Worm (Caenorhabditis elegans) whole organism, late embryonic: ENCODE results near the gene D1054.1.
A peak's percentile ranks its signal among the peaks of the same experiment; 100 is the strongest.

Experiments
- C08G9.2 ChIP-seq: sonication (generic microtip); optimal IDR thresholded peaks from 2 replicates; lab custom pipeline; 2016; ENCODE audit warnings: mild to moderate bottlenecking, missing genetic modification characterization, moderate library complexity, missing compliant biosample characterization
- K02D7.2 ChIP-seq: sonication (generic microtip); optimal IDR thresholded peaks from 2 replicates; lab custom pipeline; 2017; ENCODE audit warnings: mild to moderate bottlenecking, missing genetic modification characterization, missing compliant biosample characterization
- T23F11.4 ChIP-seq: fragments of 200-800 bp; sonication (Bioruptor generic); optimal IDR thresholded peaks from 2 replicates; lab custom pipeline; 2018; ENCODE audit warnings: mild to moderate bottlenecking, missing genetic modification characterization, missing compliant biosample characterization
- Y22D7AL.16 ChIP-seq: sonication (generic microtip); optimal IDR thresholded peaks from 2 replicates; lab custom pipeline; 2016; ENCODE audit warnings: missing genetic modification characterization, missing compliant biosample characterization
- ama-1 ChIP-seq: fragments of 150-350 bp; optimal IDR thresholded peaks from 2 replicates; lab custom pipeline; 2014
- ceh-2 ChIP-seq: sonication (generic microtip); optimal IDR thresholded peaks from 2 replicates; lab custom pipeline; 2016; ENCODE audit warnings: missing genotype, missing genetic modification characterization, missing compliant biosample characterization
- ceh-30 ChIP-seq: fragments of 150-350 bp; optimal IDR thresholded peaks from 2 replicates; lab custom pipeline; 2014; ENCODE audit warnings: missing biosample characterization, missing genetic modification characterization
- ceh-31 ChIP-seq: sonication (generic microtip); optimal IDR thresholded peaks from 2 replicates; lab custom pipeline; 2016; ENCODE audit warnings: missing genetic modification characterization, missing compliant biosample characterization
- ceh-45 ChIP-seq: fragments of 200-800 bp; sonication (Bioruptor generic); IDR thresholded peaks from 2 replicates; pipeline ENCODE4 v1.3.6; 2022; ENCODE audit warnings: missing genetic modification reagents, missing genetic modification characterization, missing compliant biosample characterization
- ceh-48 ChIP-seq: sonication (generic microtip); optimal IDR thresholded peaks from 2 replicates; lab custom pipeline; 2016; ENCODE audit warnings: missing genetic modification characterization, inconsistent platforms, missing compliant biosample characterization
- ceh-6 ChIP-seq: fragments of 200-800 bp; sonication (Bioruptor generic); optimal IDR thresholded peaks from 2 replicates; lab custom pipeline; 2018; ENCODE audit warnings: mild to moderate bottlenecking, missing genetic modification characterization, missing compliant biosample characterization
- ceh-9 ChIP-seq: sonication (generic microtip); optimal IDR thresholded peaks from 2 replicates; lab custom pipeline; 2016; ENCODE audit warnings: mild to moderate bottlenecking, missing genetic modification characterization, inconsistent platforms, missing compliant biosample characterization
- che-1 ChIP-seq: sonication (generic microtip); optimal IDR thresholded peaks from 2 replicates; lab custom pipeline; 2016; ENCODE audit warnings: mild to moderate bottlenecking, missing genetic modification characterization, missing compliant biosample characterization
- dmd-4 ChIP-seq: sonication (generic microtip); optimal IDR thresholded peaks from 2 replicates; lab custom pipeline; 2016; ENCODE audit warnings: borderline replicate concordance, missing genetic modification characterization, missing compliant biosample characterization
- dve-1 ChIP-seq: sonication (generic microtip); optimal IDR thresholded peaks from 2 replicates; lab custom pipeline; 2017; ENCODE audit warnings: antibody characterized with exemption, mild to moderate bottlenecking, missing genetic modification characterization, missing compliant biosample characterization
- elt-2 ChIP-seq: sonication (generic microtip); optimal IDR thresholded peaks from 2 replicates; lab custom pipeline; 2016; ENCODE audit warnings: missing genetic modification reagents, missing genetic modification characterization, missing compliant biosample characterization
- ets-4 ChIP-seq: sonication (generic microtip); optimal IDR thresholded peaks from 2 replicates; lab custom pipeline; 2016; ENCODE audit warnings: missing genetic modification characterization, missing compliant biosample characterization
- eyg-1 ChIP-seq: sonication (generic microtip); optimal IDR thresholded peaks from 2 replicates; lab custom pipeline; 2016; ENCODE audit warnings: missing genotype, missing genetic modification characterization, missing compliant biosample characterization
- fax-1 ChIP-seq: sonication (generic microtip); optimal IDR thresholded peaks from 2 replicates; lab custom pipeline; 2016; ENCODE audit warnings: missing genotype, missing genetic modification characterization, missing compliant biosample characterization
- fkh-10 ChIP-seq: fragments of 150-350 bp; optimal IDR thresholded peaks from 2 replicates; lab custom pipeline; 2014; ENCODE audit warnings: missing biosample characterization, missing genetic modification reagents, missing genetic modification characterization
- fkh-6 ChIP-seq: sonication (generic microtip); optimal IDR thresholded peaks from 2 replicates; lab custom pipeline; 2016; ENCODE audit warnings: missing genetic modification characterization, missing compliant biosample characterization
- gmeb-2 ChIP-seq: sonication (generic microtip); optimal IDR thresholded peaks from 2 replicates; lab custom pipeline; 2016; ENCODE audit warnings: missing genetic modification characterization, inconsistent platforms, missing compliant biosample characterization
- hlh-15 ChIP-seq: sonication (generic microtip); optimal IDR thresholded peaks from 2 replicates; lab custom pipeline; 2016; ENCODE audit warnings: missing genetic modification characterization, missing compliant biosample characterization
- hlh-8 ChIP-seq: sonication (generic microtip); optimal IDR thresholded peaks from 2 replicates; lab custom pipeline; 2016; ENCODE audit warnings: missing genotype, missing genetic modification characterization, missing compliant biosample characterization
- lin-11 ChIP-seq: fragments of 200-800 bp; sonication (Bioruptor generic); optimal IDR thresholded peaks from 2 replicates; lab custom pipeline; 2018; ENCODE audit warnings: mild to moderate bottlenecking, missing genetic modification characterization, missing compliant biosample characterization
- nhr-11 ChIP-seq: fragments of 150-350 bp; optimal IDR thresholded peaks from 2 replicates; lab custom pipeline; 2014; ENCODE audit warnings: missing biosample characterization, missing genetic modification characterization
- nhr-232 ChIP-seq: sonication (generic microtip); optimal IDR thresholded peaks from 2 replicates; lab custom pipeline; 2016; ENCODE audit warnings: missing genetic modification characterization, missing compliant biosample characterization
- odd-2 ChIP-seq: sonication (generic microtip); optimal IDR thresholded peaks from 2 replicates; lab custom pipeline; 2017; ENCODE audit warnings: antibody characterized with exemption, mild to moderate bottlenecking, missing genetic modification characterization, missing compliant biosample characterization
- pag-3 ChIP-seq: sonication (generic microtip); optimal IDR thresholded peaks from 2 replicates; lab custom pipeline; 2016; ENCODE audit warnings: missing compliant biosample characterization, missing genetic modification characterization, borderline replicate concordance
- pat-9 ChIP-seq: fragments of 200-800 bp; sonication (Bioruptor generic); optimal IDR thresholded peaks from 2 replicates; lab custom pipeline; 2018; ENCODE audit warnings: mild to moderate bottlenecking, missing genetic modification characterization, moderate library complexity, missing compliant biosample characterization
- pha-2 ChIP-seq: sonication (generic microtip); optimal IDR thresholded peaks from 2 replicates; lab custom pipeline; 2017; ENCODE audit warnings: mild to moderate bottlenecking, missing genetic modification characterization, missing compliant biosample characterization
- pha-4 ChIP-seq: fragments of 150-350 bp; optimal IDR thresholded peaks from 2 replicates; lab custom pipeline; 2018; ENCODE audit warnings: missing biosample characterization, missing genetic modification reagents, missing genetic modification characterization
- pqm-1 ChIP-seq: sonication (generic microtip); optimal IDR thresholded peaks from 2 replicates; lab custom pipeline; 2016; ENCODE audit warnings: missing genetic modification characterization, missing compliant biosample characterization
- ref-2 ChIP-seq: sonication (generic microtip); optimal IDR thresholded peaks from 2 replicates; lab custom pipeline; 2016; ENCODE audit warnings: missing genetic modification characterization, missing compliant biosample characterization
- sdc-2 ChIP-seq: sonication (generic microtip); optimal IDR thresholded peaks from 2 replicates; lab custom pipeline; 2016; ENCODE audit warnings: missing genotype, missing genetic modification characterization, missing compliant biosample characterization
- sox-2 ChIP-seq: fragments of 200-800 bp; sonication (Bioruptor generic); IDR thresholded peaks from 2 replicates; pipeline ENCODE4 v1.3.6; 2022; ENCODE audit warnings: missing genetic modification reagents, missing genetic modification characterization, missing compliant biosample characterization
- sox-4 ChIP-seq: sonication (generic microtip); optimal IDR thresholded peaks from 2 replicates; lab custom pipeline; 2017; ENCODE audit warnings: mild to moderate bottlenecking, missing genetic modification characterization, inconsistent platforms, missing compliant biosample characterization
- tbx-2 ChIP-seq: sonication (generic microtip); optimal IDR thresholded peaks from 2 replicates; lab custom pipeline; 2016; ENCODE audit warnings: missing genetic modification characterization, missing compliant biosample characterization
- tbx-7 ChIP-seq: sonication (generic microtip); optimal IDR thresholded peaks from 2 replicates; lab custom pipeline; 2016; ENCODE audit warnings: missing genotype, missing genetic modification characterization, missing compliant biosample characterization
- ttx-3 ChIP-seq: sonication (generic microtip); optimal IDR thresholded peaks from 2 replicates; lab custom pipeline; 2016; ENCODE audit warnings: missing genetic modification reagents, missing genetic modification characterization, missing compliant biosample characterization
- unc-3 ChIP-seq, 2 experiments: fragments of 200-800 bp in 1 of 2; sonication (Bioruptor generic) in 1 of 2; sonication (generic microtip) in 1 of 2; conservative IDR thresholded peaks in 1 of 2; optimal IDR thresholded peaks in 1 of 2; 2 replicates each; pipeline versions ENCODE4 v1.3.6 to Lab custom; 2016 to 2022; ENCODE audit warnings: missing compliant biosample characterization in 2 of 2, missing genetic modification characterization in 2 of 2, missing genetic modification reagents in 1 of 2
- unc-42 ChIP-seq: sonication (generic microtip); optimal IDR thresholded peaks from 2 replicates; lab custom pipeline; 2016; ENCODE audit warnings: missing genotype, missing genetic modification characterization, missing compliant biosample characterization
- unc-86 ChIP-seq: sonication (generic microtip); optimal IDR thresholded peaks from 2 replicates; lab custom pipeline; 2016; ENCODE audit warnings: missing genetic modification characterization, missing compliant biosample characterization
- zip-5 ChIP-seq: sonication (generic microtip); optimal IDR thresholded peaks from 2 replicates; lab custom pipeline; 2016; ENCODE audit warnings: missing genetic modification characterization, missing compliant biosample characterization

Gene D1054.1

ce11 chrV:10743649-10744048 lies 26.4 kb downstream of the D1054.1 start, which contains the start of gene srj-22:
Gene srj-22 (minus strand): TSS chrV:10743749.
- TF ChIP-seq fax-1 (tag; lab: Kevin White, UChicago) = no peak
- TF ChIP-seq odd-2 = no peak
- TF ChIP-seq pat-9 (tag; lab: Kevin White, UChicago) = no peak
- no peak for TF ChIP-seq ama-1 (lab: Kevin White, UChicago)
- no peak for TF ChIP-seq ceh-9 (tag; lab: Kevin White, UChicago)

ce11 chrV:10741357-10741756 lies 28.7 kb downstream of the D1054.1 start, which contains the start of gene ZC302.3:
Gene ZC302.3 (minus strand): TSS chrV:10741457.
- TF ChIP-seq unc-42 = no peak

ce11 chrV:10736756-10737155 lies 33.3 kb downstream of the D1054.1 start, which contains the start of the genes mre-11 and wdr-5.3:
Gene mre-11 (minus strand): TSS chrV:10736868.
Gene wdr-5.3 (plus strand): TSS chrV:10737116.
- TF ChIP-seq K02D7.2 (tag; lab: Kevin White, UChicago) (no peak), sox-4 (tag; lab: Kevin White, UChicago) (no peak), ref-2 (tag; lab: Kevin White, UChicago) (no peak), pat-9 (tag; lab: Kevin White, UChicago) (no peak), ttx-3 (tag; lab: Kevin White, UChicago) (no peak), tbx-7 (peak; percentile 34), fkh-6 (no peak), tbx-2 (tag; lab: Kevin White, UChicago) (peak; percentile 57), ceh-48 (tag; lab: Kevin White, UChicago) (no peak), hlh-8 (tag; lab: Kevin White, UChicago) (no peak), nhr-232 (no peak), ceh-45 (GFP tag; lab: Robert Waterston, UW) (no peak), zip-5 (peak; percentile 21), eyg-1 (tag; lab: Kevin White, UChicago) (no peak), Y22D7AL.16 (tag; lab: Kevin White, UChicago) (no peak), ceh-31 (tag; lab: Kevin White, UChicago) (peak; percentile 59), gmeb-2 (tag; lab: Kevin White, UChicago) (no peak), T23F11.4 (GFP tag; lab: Kevin White, UChicago) (no peak), ceh-6 (no peak), unc-86 (tag; lab: Kevin White, UChicago) (no peak), unc-3 (GFP tag; conservative IDR thresholded peaks at IDR 0.05; lab: Robert Waterston, UW) (no peak), unc-3 (tag; optimal IDR thresholded peaks at IDR 0.05; lab: Kevin White, UChicago) (no peak), sox-2 (GFP tag; lab: Robert Waterston, UW) (no peak), ceh-2 (peak; percentile 53), che-1 (tag; lab: Kevin White, UChicago) (no peak), pag-3 (tag; lab: Kevin White, UChicago) (no peak), ets-4 (tag; lab: Kevin White, UChicago) (peak; percentile 28), sdc-2 (no peak), dve-1 (tag; lab: Kevin White, UChicago) (no peak), unc-42 (no peak), pqm-1 (tag; lab: Kevin White, UChicago) (no peak), elt-2 (tag; lab: Kevin White, UChicago) (no peak), pha-4 (no peak), C08G9.2 (peak; percentile 74), hlh-15 (no peak), nhr-11 (tag; lab: Kevin White, UChicago) (no peak), fax-1 (tag; lab: Kevin White, UChicago) (peak; percentile 29), fkh-10 (GFP tag; lab: Kevin White, UChicago) (no peak), dmd-4 (no peak), pha-2 (tag; lab: Kevin White, UChicago) (no peak), lin-11 (tag; lab: Kevin White, UChicago) (no peak), ceh-30 (tag; lab: Kevin White, UChicago) (no peak)
